Worm (Caenorhabditis elegans) whole organism, early embryonic: Measurements from ENCODE around the gene Y61A9LA.7.

ENCODE experiments used
- B0310.2 ChIP-seq: sonication (generic microtip); optimal IDR thresholded peaks from 2 replicates; lab custom pipeline; 2016; ENCODE audit warnings: mild to moderate bottlenecking, missing genetic modification characterization, missing compliant biosample characterization
- ama-1 ChIP-seq: fragments of 150-350 bp; optimal IDR thresholded peaks from 2 replicates; lab custom pipeline; 2014
- ceh-36 ChIP-seq: sonication (generic microtip); optimal IDR thresholded peaks from 2 replicates; lab custom pipeline; 2016; ENCODE audit warnings: missing genetic modification characterization, inconsistent platforms, missing compliant biosample characterization
- ets-7 ChIP-seq: sonication (generic microtip); optimal IDR thresholded peaks from 2 replicates; lab custom pipeline; 2016; ENCODE audit warnings: missing genotype, missing genetic modification characterization, missing compliant biosample characterization
- flt-1 ChIP-seq: fragments of 200-800 bp; sonication (Bioruptor generic); IDR thresholded peaks from 2 replicates; pipeline ENCODE4 v1.3.6; 2022; ENCODE audit warnings: missing genetic modification characterization, missing compliant biosample characterization
- hmg-4 ChIP-seq: fragments of 200-800 bp; sonication (Bioruptor generic); optimal IDR thresholded peaks from 2 replicates; lab custom pipeline; 2018; ENCODE audit warnings: mild to moderate bottlenecking, missing genetic modification characterization, missing compliant biosample characterization
- hnd-1 ChIP-seq: sonication (generic microtip); optimal IDR thresholded peaks from 2 replicates; lab custom pipeline; 2016; ENCODE audit warnings: missing genetic modification characterization, missing compliant biosample characterization
- pes-1 ChIP-seq: fragments of 200-800 bp; sonication (Bioruptor generic); IDR thresholded peaks from 2 replicates; pipeline ENCODE4 v1.3.6; 2022; ENCODE audit warnings: missing genetic modification reagents, missing genetic modification characterization, missing compliant biosample characterization
- scrt-1 ChIP-seq: fragments of 200-800 bp; sonication (Bioruptor generic); IDR thresholded peaks from 2 replicates; pipeline ENCODE4 v1.3.6; 2022; ENCODE audit warnings: missing genetic modification characterization, missing compliant biosample characterization
- sea-1 ChIP-seq: fragments of 200-800 bp; sonication (Bioruptor generic); conservative IDR thresholded peaks from 2 replicates; pipeline ENCODE4 v1.3.6; 2022; ENCODE audit warnings: missing genetic modification characterization, missing compliant biosample characterization
- tbx-11 ChIP-seq: fragments of 200-800 bp; sonication (Bioruptor generic); IDR thresholded peaks from 2 replicates; pipeline ENCODE4 v1.3.6; 2022; ENCODE audit warnings: missing genetic modification characterization, missing compliant biosample characterization
- tra-4 ChIP-seq: sonication (generic microtip); optimal IDR thresholded peaks from 2 replicates; lab custom pipeline; 2017; ENCODE audit warnings: missing genetic modification characterization, missing compliant biosample characterization

DNA sequence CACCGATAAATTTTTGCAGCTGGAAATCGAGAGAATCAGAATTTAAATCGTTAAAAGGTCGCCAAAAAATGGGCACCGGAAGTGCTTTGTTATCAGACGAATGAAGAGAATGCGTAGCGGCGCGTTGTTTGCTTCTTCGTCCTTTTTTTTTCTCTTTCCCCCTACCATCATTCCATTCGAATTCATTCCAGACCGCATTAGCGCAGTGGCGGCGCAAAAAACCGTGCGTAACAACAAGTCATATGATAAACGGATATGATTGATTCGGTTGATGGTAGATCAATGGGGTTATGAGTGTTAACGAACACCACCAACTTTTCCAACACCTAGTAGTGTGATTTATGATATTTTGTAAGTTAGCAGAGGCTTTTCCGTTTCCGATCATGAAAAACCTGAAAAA lies 36.3 kb downstream of the Y61A9LA.7 start:
- TF ChIP-seq scrt-1 (GFP tag; lab: Robert Waterston, UW) (no peak), ama-1 (lab: Kevin White, UChicago) (no peak), B0310.2 (tag; lab: Kevin White, UChicago) (no peak), tra-4 (tag; lab: Kevin White, UChicago) (no peak), flt-1 (no peak), tbx-11 (GFP tag; lab: Robert Waterston, UW) (no peak), hmg-4 (GFP tag; lab: Kevin White, UChicago) (no peak), ets-7 (no peak), ceh-36 (tag; lab: Kevin White, UChicago) (no peak), hnd-1 (no peak), sea-1 (GFP tag; lab: Robert Waterston, UW) (no peak), pes-1 (GFP tag; lab: Robert Waterston, UW) (no peak)
